Fruit fly (Drosophila melanogaster): Measurements from ENCODE around the gene CG14073.

CG14073 gene

dm6 chr3L:18870027-18870426, 49.6 kb upstream of the CG14073 start, which contains the start of gene Blos3 (continued):
- no peak for TF ChIP-seq mirr (GFP tag; optimal IDR thresholded peaks at IDR 0.05)
- no peak for TF ChIP-seq D19B (GFP tag; optimal IDR thresholded peaks at IDR 0.05)
- no peak for TF ChIP-seq CG8290 (GFP tag; optimal IDR thresholded peaks at IDR 0.05)
- no peak for TF ChIP-seq CG8290 (tag; optimal IDR thresholded peaks at IDR 0.05)
- TF ChIP-seq ash1 (GFP tag; optimal IDR thresholded peaks at IDR 0.05) = no peak
- TF ChIP-seq B-H1 (GFP tag; IDR thresholded peaks at IDR 0.05) = no peak
- peak; percentile 57 for TF ChIP-seq pho (GFP tag; optimal IDR thresholded peaks at IDR 0.05)
- no peak for TF ChIP-seq croc (GFP tag; conservative IDR thresholded peaks at IDR 0.05)
- TF ChIP-seq CG8281 (tag; optimal IDR thresholded peaks at IDR 0.05) = no peak
- peak; percentile 22 for TF ChIP-seq CG17802 (tag; optimal IDR thresholded peaks at IDR 0.05)
- peak; percentile 68 for TF ChIP-seq NC2β (GFP tag; optimal IDR thresholded peaks at IDR 0.05)
- TF ChIP-seq CG13424 (tag; optimal IDR thresholded peaks at IDR 0.05) = peak; percentile 46
- TF ChIP-seq ttk (GFP tag; IDR thresholded peaks at IDR 0.05) = peak; percentile 25; the same call in 1 of the 2 replicates
- no peak for TF ChIP-seq tap (tag; optimal IDR thresholded peaks at IDR 0.05)
- peak; percentile 25 for TF ChIP-seq Abd-B (GFP tag; optimal IDR thresholded peaks at IDR 0.05)
- no peak for TF ChIP-seq en (GFP tag; optimal IDR thresholded peaks at IDR 0.05)
- TF ChIP-seq esg (GFP tag; conservative IDR thresholded peaks at IDR 0.05) = no peak

- peak; percentile 77 for TF ChIP-seq CG11504 (tag; optimal IDR thresholded peaks at IDR 0.05)
- TF ChIP-seq Chrac-16 (GFP tag; optimal IDR thresholded peaks at IDR 0.05) = peak; percentile 44
- TF ChIP-seq unc-4 (GFP tag; IDR thresholded peaks at IDR 0.05; ENCODE audit: partially characterized antibody) = no peak
- TF ChIP-seq sens-2 (GFP tag; IDR thresholded peaks at IDR 0.05) = no peak
- TF ChIP-seq CG15011 (GFP tag; optimal IDR thresholded peaks at IDR 0.05) = peak; percentile 16
- TF ChIP-seq E2f2 (GFP tag; IDR thresholded peaks at IDR 0.05) = peak; percentile 45; the same call in 1 of the 2 replicates
- TF ChIP-seq CG32772 (GFP tag; IDR thresholded peaks at IDR 0.05) = no peak
- no peak for TF ChIP-seq croc (GFP tag; conservative IDR thresholded peaks at IDR 0.05)
- TF ChIP-seq trem (tag; optimal IDR thresholded peaks at IDR 0.05) = peak; percentile 59
- peak; percentile 59 for TF ChIP-seq grau (tag; optimal IDR thresholded peaks at IDR 0.05)
- no peak for TF ChIP-seq pfk (GFP tag; optimal IDR thresholded peaks at IDR 0.05)
- TF ChIP-seq Ets97D (GFP tag; optimal IDR thresholded peaks at IDR 0.05) = peak; percentile 14
- peak; percentile 48 for TF ChIP-seq Bteb2 (GFP tag; optimal IDR thresholded peaks at IDR 0.05)
- no peak for TF ChIP-seq CG10321 (GFP tag; IDR thresholded peaks at IDR 0.05)
- no peak for TF ChIP-seq CG6654 (GFP tag; optimal IDR thresholded peaks at IDR 0.05)
- TF ChIP-seq slp2 (GFP tag; optimal IDR thresholded peaks at IDR 0.05) = no peak
- TF ChIP-seq CG8765 (GFP tag; IDR thresholded peaks at IDR 0.05) = no peak
- no peak for TF ChIP-seq jumu (GFP tag; optimal IDR thresholded peaks at IDR 0.05)
- TF ChIP-seq ERR (GFP tag; optimal IDR thresholded peaks at IDR 0.05) = no peak
- no peak for TF ChIP-seq Side (GFP tag; optimal IDR thresholded peaks at IDR 0.05)
- no peak for TF ChIP-seq rib (GFP tag; IDR thresholded peaks at IDR 0.05)
- peak; percentile 17 for TF ChIP-seq CG3163 (GFP tag; optimal IDR thresholded peaks at IDR 0.05)
- TF ChIP-seq CG7987 (GFP tag; optimal IDR thresholded peaks at IDR 0.05) = no peak
- TF ChIP-seq E2f1 (GFP tag; IDR thresholded peaks at IDR 0.05) = no peak
- no peak for TF ChIP-seq Mrtf (GFP tag; IDR thresholded peaks at IDR 0.05)
- TF ChIP-seq aop (GFP tag; IDR thresholded peaks at IDR 0.05) = no peak
- TF ChIP-seq CG6254 (GFP tag; optimal IDR thresholded peaks at IDR 0.05) = no peak
- no peak for TF ChIP-seq sna (GFP tag; IDR thresholded peaks at IDR 0.05; ENCODE audit: partially characterized antibody)
- peak; percentile 97 for TF ChIP-seq wek (GFP tag; optimal IDR thresholded peaks at IDR 0.05)
- no peak for TF ChIP-seq ara (GFP tag; IDR thresholded peaks at IDR 0.05)
- TF ChIP-seq TFAM (GFP tag; optimal IDR thresholded peaks at IDR 0.05) = no peak
- no peak for TF ChIP-seq CG10462 (GFP tag; optimal IDR thresholded peaks at IDR 0.05)
- peak; percentile 49 for TF ChIP-seq twi (tag; optimal IDR thresholded peaks at IDR 0.05)
- TF ChIP-seq MBD-R2 (GFP tag; IDR thresholded peaks at IDR 0.05) = peak; percentile 84
These were observed 48.8 kb upstream of the CG14073 start, which contains the start of gene Grx1 for dm6 chr3L:18869035-18869826. Grx1 (plus strand) TSS chr3L:18869230.

Data from whole organism, embryonic.